Fruit fly (Drosophila melanogaster): ENCODE results near the gene Atu.
A peak's percentile ranks its signal among the peaks of the same experiment; 100 is the strongest.

Gene Atu

dm6 chr3R:5622985-5623630 is 9.9 kb downstream of the Atu start:
- TF ChIP-seq CG17801 (GFP tag; optimal IDR thresholded peaks at IDR 0.05; ENCODE audit: partially characterized antibody), result peak; percentile 76

dm6 chr3R:5624115-5624878 is 11.1 kb downstream of the Atu start, which contains the start of the genes Dph4, Spec2 and RpL13A:
Gene Dph4 (minus strand): TSS chr3R:5624125.
Gene Spec2 (minus strand): TSS chr3R:5624125.
Gene RpL13A (plus strand): TSS chr3R:5624474.
- peak; percentile 90 for TF ChIP-seq CG17801 (GFP tag; optimal IDR thresholded peaks at IDR 0.05; ENCODE audit: partially characterized antibody)

dm6 chr3R:5627552-5627951 is 14.4 kb downstream of the Atu start, which contains the start of gene CG31551:
Gene CG31551 (plus strand): TSS chr3R:5627852.
- TF ChIP-seq CG17801 (GFP tag; optimal IDR thresholded peaks at IDR 0.05; ENCODE audit: partially characterized antibody), result no peak

dm6 chr3R:5632182-5632581 is 19.0 kb downstream of the Atu start, which contains the start of gene CG31549:
Gene CG31549 (plus strand): TSS chr3R:5632192.
- TF ChIP-seq CG17801 (GFP tag; optimal IDR thresholded peaks at IDR 0.05; ENCODE audit: partially characterized antibody), result peak; percentile 57

dm6 chr3R:5633437-5633836 is 20.3 kb downstream of the Atu start, which contains the start of gene CG12171:
Gene CG12171 (plus strand): TSS chr3R:5633627.
- TF ChIP-seq CG17801 (GFP tag; optimal IDR thresholded peaks at IDR 0.05; ENCODE audit: partially characterized antibody), result peak; percentile 57

dm6 chr3R:5635524-5635923 is 22.4 kb downstream of the Atu start, which contains the start of gene CG31546:
Gene CG31546 (minus strand): TSS chr3R:5635624.
- no peak for TF ChIP-seq CG17801 (GFP tag; optimal IDR thresholded peaks at IDR 0.05; ENCODE audit: partially characterized antibody)

dm6 chr3R:5636519-5637430 is 23.6 kb downstream of the Atu start, which contains the start of the genes CG31548 and CG12170:
Gene CG31548 (minus strand): TSS chr3R:5636852.
Gene CG12170 (plus strand): TSS chr3R:5637234.
- no peak for TF ChIP-seq CG17801 (GFP tag; optimal IDR thresholded peaks at IDR 0.05; ENCODE audit: partially characterized antibody)

dm6 chr3R:5643421-5643820 is 30.3 kb downstream of the Atu start:
- TF ChIP-seq CG17801 (GFP tag; optimal IDR thresholded peaks at IDR 0.05; ENCODE audit: partially characterized antibody), result no peak

dm6 chr3R:5647705-5648568 is 34.8 kb downstream of the Atu start:
- TF ChIP-seq CG17801 (GFP tag; optimal IDR thresholded peaks at IDR 0.05; ENCODE audit: partially characterized antibody), result no peak

- TF ChIP-seq CG17801 (GFP tag; optimal IDR thresholded peaks at IDR 0.05; ENCODE audit: partially characterized antibody), result no peak
Measured at dm6 chr3R:5648569-5649476, 35.7 kb downstream of the Atu start, which contains the start of the genes MTA1-like and Sec23. Gene MTA1-like (minus strand): TSS chr3R:5648738. Gene Sec23 (plus strand): TSS chr3R:5649065.

dm6 chr3R:5649903-5650302 is 36.7 kb downstream of the Atu start:
- TF ChIP-seq CG17801 (GFP tag; optimal IDR thresholded peaks at IDR 0.05; ENCODE audit: partially characterized antibody), result no peak

- no peak for TF ChIP-seq CG17801 (GFP tag; optimal IDR thresholded peaks at IDR 0.05; ENCODE audit: partially characterized antibody)
Measured at dm6 chr3R:5653887-5654286, 40.7 kb downstream of the Atu start.

Data from ovary, adult (tissue).